Worm (Caenorhabditis elegans): ENCODE results near the gene hpo-15.
A peak's percentile ranks its signal among the peaks of the same experiment; 100 is the strongest.

Gene hpo-15

DNA sequence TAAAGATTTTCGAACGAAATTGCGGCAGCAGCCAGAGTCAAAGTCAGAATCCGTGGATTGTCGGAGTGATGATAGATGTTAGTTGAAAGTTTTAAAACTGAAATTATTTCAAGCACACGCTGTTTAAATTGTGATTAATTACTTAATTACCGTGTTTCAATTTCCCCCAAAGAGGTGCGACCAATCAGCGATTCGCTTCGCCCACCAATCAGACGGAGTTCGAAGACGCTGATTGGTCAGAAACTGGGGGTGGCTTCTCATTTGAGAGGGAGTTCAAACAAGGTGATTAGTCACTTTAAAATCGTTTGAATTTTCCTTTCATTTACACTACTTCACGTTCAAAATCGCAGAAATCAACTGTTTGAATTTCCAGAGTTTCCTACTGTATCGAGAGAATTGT is 14.2 kb downstream of the hpo-15 start:
- no peak for TF ChIP-seq tbx-2 (tag; optimal IDR thresholded peaks at IDR 0.05)
- no peak for TF ChIP-seq hlh-4 (tag; optimal IDR thresholded peaks at IDR 0.05)
- TF ChIP-seq ceh-8 (GFP tag; optimal IDR thresholded peaks at IDR 0.05) = no peak
- no peak for TF ChIP-seq zag-1 (tag; optimal IDR thresholded peaks at IDR 0.05)
- no peak for TF ChIP-seq lir-3 (tag; optimal IDR thresholded peaks at IDR 0.05; ENCODE audit: poor library complexity)
- TF ChIP-seq nhr-11 (tag; optimal IDR thresholded peaks at IDR 0.05) = no peak
- TF ChIP-seq fos-1 (tag; optimal IDR thresholded peaks at IDR 0.05) = no peak
- TF ChIP-seq mdl-1 (tag; optimal IDR thresholded peaks at IDR 0.05) = no peak
- no peak for TF ChIP-seq nhr-90 (tag; optimal IDR thresholded peaks at IDR 0.05; ENCODE audit: poor library complexity)
- TF ChIP-seq ceh-82 (tag; optimal IDR thresholded peaks at IDR 0.05) = no peak
- TF ChIP-seq pax-3 (tag; optimal IDR thresholded peaks at IDR 0.05) = no peak

DNA sequence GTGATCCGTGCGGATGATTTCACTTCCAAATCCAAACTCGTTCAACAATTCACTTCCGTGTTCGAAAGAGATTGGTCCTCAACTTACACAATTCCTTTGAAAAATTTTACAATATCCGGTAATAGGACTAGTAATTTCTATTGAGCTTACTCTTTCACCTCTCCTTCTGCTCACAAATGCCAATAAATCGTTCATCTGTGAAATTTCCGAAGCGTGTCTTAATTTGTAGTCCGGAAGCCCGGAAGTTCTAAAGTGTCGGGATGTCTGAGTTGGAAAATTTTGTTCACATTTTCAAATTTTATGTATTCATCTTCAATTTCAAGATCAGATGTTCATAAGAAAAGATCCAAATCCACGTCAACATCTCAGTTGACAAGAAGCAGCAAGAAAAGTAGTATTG is 20.2 kb downstream of the hpo-15 start, which contains the start of gene T05C3.2:
Gene T05C3.2, plus strand, starts transcription at position 301 of the 400 bp plus-strand sequence.
- TF ChIP-seq F16B12.6 (tag; optimal IDR thresholded peaks at IDR 0.05) (no peak), isw-1 (GFP tag; IDR thresholded peaks at IDR 0.05) (no peak), sox-4 (tag; optimal IDR thresholded peaks at IDR 0.05) (no peak), fkh-10 (GFP tag; optimal IDR thresholded peaks at IDR 0.05) (no peak), sptf-1 (tag; optimal IDR thresholded peaks at IDR 0.05) (no peak), efl-1 (optimal IDR thresholded peaks at IDR 0.05) (no peak), efl-1 (GFP tag; optimal IDR thresholded peaks at IDR 0.05 in 1 of 2) (no peak), swsn-7 (tag; optimal IDR thresholded peaks at IDR 0.05) (no peak), C16A3.4 (tag; optimal IDR thresholded peaks at IDR 0.05) (no peak), hpl-2 (GFP tag; optimal IDR thresholded peaks at IDR 0.05) (no peak), unc-98 (GFP tag; IDR thresholded peaks at IDR 0.05) (no peak), irx-1 (tag; optimal IDR thresholded peaks at IDR 0.05) (no peak), ceh-82 (tag; optimal IDR thresholded peaks at IDR 0.05) (no peak)

DNA sequence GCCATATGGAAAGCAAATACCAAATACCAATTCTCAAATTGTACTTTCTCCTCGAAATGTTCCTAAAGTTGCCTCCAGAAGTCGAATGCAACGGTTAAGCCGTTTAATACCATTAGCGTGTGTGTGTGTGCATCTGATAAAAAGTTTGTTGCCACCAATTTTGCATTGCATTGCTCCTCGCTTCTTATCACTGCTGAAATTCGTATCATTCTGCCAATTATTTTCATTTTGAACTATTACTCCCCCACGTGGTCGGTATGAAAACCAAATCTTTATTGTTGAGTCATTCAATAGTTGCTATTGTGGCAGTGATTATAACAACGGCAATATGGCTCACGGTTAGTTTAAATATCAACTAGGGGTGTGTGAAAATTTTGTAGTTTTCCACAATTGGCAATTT is 23.4 kb downstream of the hpo-15 start, which contains the start of gene T05C3.6:
Gene T05C3.6, plus strand, starts transcription at position 241 of the 400 bp plus-strand sequence.
- TF ChIP-seq mdl-1 (tag; optimal IDR thresholded peaks at IDR 0.05) (no peak), hlh-4 (tag; optimal IDR thresholded peaks at IDR 0.05) (no peak), lin-35 (GFP tag; optimal IDR thresholded peaks at IDR 0.05) (peak in 1 of 2 experiments; percentile 19), elt-2 (tag; optimal IDR thresholded peaks at IDR 0.05) (peak; percentile 76), lin-39 (tag; optimal IDR thresholded peaks at IDR 0.05) (no peak)

DNA sequence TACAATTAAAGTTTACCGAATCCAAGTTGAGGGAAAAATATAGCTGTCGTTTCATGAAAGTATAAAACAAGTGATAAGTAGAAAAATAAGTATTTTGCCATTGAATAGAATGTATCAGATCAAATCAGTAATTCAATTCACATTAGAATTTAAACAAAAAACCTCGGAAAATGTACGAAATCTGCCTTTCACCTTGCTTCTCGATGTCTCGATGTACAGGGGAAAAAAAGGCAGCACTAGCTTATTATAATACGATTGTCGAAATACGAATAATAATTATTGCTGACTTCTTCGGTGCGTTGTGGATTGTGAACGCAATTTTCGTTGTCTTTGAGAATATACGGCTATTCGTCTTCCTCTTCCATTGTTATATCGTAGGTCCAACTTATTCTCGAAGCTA is 24.9 kb downstream of the hpo-15 start, which contains the start of gene grl-18:
Gene grl-18, minus strand, starts transcription at position 101 of the 400 bp plus-strand sequence.
- TF ChIP-seq blmp-1 (tag; optimal IDR thresholded peaks at IDR 0.05) = no peak
- no peak for TF ChIP-seq mab-9 (GFP tag; IDR thresholded peaks at IDR 0.05)
- TF ChIP-seq unc-98 (GFP tag; IDR thresholded peaks at IDR 0.05) = no peak
- TF ChIP-seq snu-23 (GFP tag; optimal IDR thresholded peaks at IDR 0.05) = no peak
- no peak for TF ChIP-seq nhr-76 (tag; optimal IDR thresholded peaks at IDR 0.05)
- no peak for TF ChIP-seq efl-1 (optimal IDR thresholded peaks at IDR 0.05)
- no peak for TF ChIP-seq efl-1 (GFP tag; optimal IDR thresholded peaks at IDR 0.05 in 1 of 2)
- TF ChIP-seq nhr-71 (tag; optimal IDR thresholded peaks at IDR 0.05) = no peak
- TF ChIP-seq fos-1 (tag; optimal IDR thresholded peaks at IDR 0.05) = no peak
- no peak for TF ChIP-seq efl-3 (GFP tag; optimal IDR thresholded peaks at IDR 0.05)
- no peak for TF ChIP-seq zag-1 (tag; optimal IDR thresholded peaks at IDR 0.05)
- TF ChIP-seq lir-3 (tag; optimal IDR thresholded peaks at IDR 0.05; ENCODE audit: poor library complexity) = no peak
- TF ChIP-seq lsy-2 (tag; optimal IDR thresholded peaks at IDR 0.05) = no peak
- TF ChIP-seq nhr-47 (tag; optimal IDR thresholded peaks at IDR 0.05) = no peak
- TF ChIP-seq lin-14 (GFP tag; optimal IDR thresholded peaks at IDR 0.05) = no peak

DNA sequence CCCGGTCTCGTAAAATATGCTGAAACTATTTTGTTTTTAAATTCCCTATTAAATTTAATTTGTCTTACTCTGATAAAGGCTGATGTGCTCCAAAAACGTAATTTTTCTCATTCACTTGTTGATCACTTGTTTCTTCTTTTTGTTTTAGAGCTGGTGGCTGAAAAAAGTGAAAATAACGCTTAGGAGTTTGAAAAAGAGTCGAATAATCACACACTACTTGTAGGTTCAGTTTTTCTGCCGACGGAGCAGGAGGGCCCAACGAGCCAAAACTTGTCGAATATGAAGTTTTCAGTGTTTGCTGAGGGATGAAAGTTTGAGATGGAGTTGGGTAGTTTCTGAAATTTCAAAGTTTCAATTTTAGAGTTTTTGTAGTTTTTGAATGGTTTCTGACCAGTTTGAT is 26.4 kb downstream of the hpo-15 start:
- TF ChIP-seq aha-1 (tag; optimal IDR thresholded peaks at IDR 0.05) (no peak), mdl-1 (tag; optimal IDR thresholded peaks at IDR 0.05) (no peak), hlh-17 (GFP tag; optimal IDR thresholded peaks at IDR 0.05; ENCODE audit: borderline replicate concordance) (no peak), hpl-2 (GFP tag; optimal IDR thresholded peaks at IDR 0.05) (no peak), nhr-28 (tag; optimal IDR thresholded peaks at IDR 0.05) (no peak), ceh-63 (GFP tag; optimal IDR thresholded peaks at IDR 0.05) (no peak), xbp-1 (tag; optimal IDR thresholded peaks at IDR 0.05) (no peak), ceh-8 (GFP tag; optimal IDR thresholded peaks at IDR 0.05) (no peak), lin-13 (GFP tag; optimal IDR thresholded peaks at IDR 0.05) (no peak), jun-1 (tag; optimal IDR thresholded peaks at IDR 0.05) (no peak), fkh-4 (tag; optimal IDR thresholded peaks at IDR 0.05; ENCODE audit: borderline replicate concordance) (no peak)
